Worm (Caenorhabditis elegans): Measurements from ENCODE around the gene srv-25.

- TF ChIP-seq madf-2 (tag; optimal IDR thresholded peaks at IDR 0.05) (no peak), nhr-11 (tag; optimal IDR thresholded peaks at IDR 0.05) (no peak), ets-4 (tag; optimal IDR thresholded peaks at IDR 0.05) (no peak), nfya-1 (tag; optimal IDR thresholded peaks at IDR 0.05) (no peak), hlh-8 (tag; optimal IDR thresholded peaks at IDR 0.05) (no peak), tbx-2 (tag; optimal IDR thresholded peaks at IDR 0.05) (no peak), lin-11 (tag; optimal IDR thresholded peaks at IDR 0.05) (no peak), ama-1 (optimal IDR thresholded peaks at IDR 0.05) (no peak), ztf-16 (tag; optimal IDR thresholded peaks at IDR 0.05) (no peak), pha-4 (tag; optimal IDR thresholded peaks at IDR 0.05) (no peak), npax-4 (tag; optimal IDR thresholded peaks at IDR 0.05) (no peak)
Observed at ce11 chrIV:6335908-6336307, 32.4 kb upstream of the srv-25 start, which contains the start of gene mif-4.
